Fruit fly (Drosophila melanogaster) whole organism, wandering third instar larva: Measurements from ENCODE around the gene Pxn.

Source experiments
- Abd-B ChIP-seq: fragments of >200 bp; optimal IDR thresholded peaks from 2 replicates; lab custom pipeline; 2017; ENCODE audit warnings: missing biosample characterization, missing genetic modification characterization
- CG32264 ChIP-seq: fragments of 200-800 bp; sonication (Bioruptor generic); optimal IDR thresholded peaks from 2 replicates; lab custom pipeline; 2016; ENCODE audit warnings: missing biosample characterization, missing genetic modification characterization
- CG9705 ChIP-seq: fragments of 200-800 bp; sonication (Bioruptor generic); optimal IDR thresholded peaks from 2 replicates; lab custom pipeline; 2018; ENCODE audit warnings: missing biosample characterization, mild to moderate bottlenecking, missing genetic modification characterization
- CrebA ChIP-seq: fragments of 200-800 bp; sonication (Bioruptor generic); optimal IDR thresholded peaks from 2 replicates; lab custom pipeline; 2016; ENCODE audit warnings: missing biosample characterization, mild to moderate bottlenecking, missing genetic modification characterization, borderline replicate concordance
- Dfd ChIP-seq: fragments of >200 bp; optimal IDR thresholded peaks from 2 replicates; lab custom pipeline; 2017; ENCODE audit warnings: missing biosample characterization, missing genetic modification characterization
- Dif ChIP-seq: fragments of 200-275, 200-300 bp; sonication (Bioruptor generic); optimal IDR thresholded peaks from 2 replicates; lab custom pipeline; 2018; ENCODE audit warnings: missing biosample characterization, missing genetic modification characterization; ENCODE audit not compliant: partially characterized antibody
- GATAd ChIP-seq: sonication (Bioruptor generic); optimal IDR thresholded peaks from 2 replicates; lab custom pipeline; 2016; ENCODE audit warnings: missing biosample characterization, missing genetic modification characterization
- HLH106 ChIP-seq: fragments of 200-800 bp; optimal IDR thresholded peaks from 3 replicates; lab custom pipeline; 2019; ENCODE audit warnings: missing biosample characterization, mild to moderate bottlenecking, missing genetic modification characterization, moderate library complexity
- Hnf4 ChIP-seq: fragments of 200-800 bp; sonication (Bioruptor generic); optimal IDR thresholded peaks from 2 replicates; lab custom pipeline; 2016; ENCODE audit warnings: missing biosample characterization, mild to moderate bottlenecking, missing genetic modification characterization
- Hr78 ChIP-seq: fragments of >200 bp; optimal IDR thresholded peaks from 2 replicates; lab custom pipeline; 2017; ENCODE audit warnings: missing biosample characterization, missing genetic modification characterization
- Hr83 ChIP-seq: fragments of 200-300 bp; sonication (Bioruptor generic); optimal IDR thresholded peaks from 2 replicates; lab custom pipeline; 2016; ENCODE audit warnings: missing biosample characterization, mild to moderate bottlenecking, missing genetic modification characterization, moderate library complexity; ENCODE audit not compliant: poor library complexity, severe bottlenecking
- Jra ChIP-seq: sonication (Bioruptor generic); optimal IDR thresholded peaks from 2 replicates; lab custom pipeline; 2016; ENCODE audit warnings: missing biosample characterization, missing genetic modification characterization
- Mio ChIP-seq: sonication (Bioruptor generic); optimal IDR thresholded peaks from 2 replicates; lab custom pipeline; 2016; ENCODE audit warnings: missing biosample characterization, missing genetic modification characterization
- Myc ChIP-seq: fragments of >200 bp; optimal IDR thresholded peaks from 2 replicates; lab custom pipeline; 2017
- N ChIP-seq: fragments of >200 bp; optimal IDR thresholded peaks from 2 replicates; lab custom pipeline; 2018; ENCODE audit warnings: missing biosample characterization, missing external identifiers, missing genetic modification characterization
- OdsH ChIP-seq: fragments of 200-800 bp; sonication (Bioruptor generic); optimal IDR thresholded peaks from 2 replicates; lab custom pipeline; 2016; ENCODE audit warnings: missing biosample characterization, mild to moderate bottlenecking, missing genetic modification characterization
- Rel ChIP-seq, 2 experiments: fragments of 200-800 bp; sonication (Bioruptor generic) in 1 of 2; optimal IDR thresholded peaks; 2 replicates in 1 of 2; 3 replicates in 1 of 2; lab custom pipeline; 2016 to 2019; ENCODE audit warnings: mild to moderate bottlenecking in 2 of 2, missing biosample characterization in 2 of 2, missing genetic modification characterization in 2 of 2, moderate library complexity in 1 of 2
- Sp1 ChIP-seq: fragments of 200-800 bp; sonication (Bioruptor generic); optimal IDR thresholded peaks from 3 replicates; lab custom pipeline; 2019; ENCODE audit warnings: missing biosample characterization, mild to moderate bottlenecking, missing genetic modification characterization, moderate library complexity
- Vsx2 ChIP-seq: fragments of 200-300, 225-300 bp; sonication (Bioruptor generic); optimal IDR thresholded peaks from 2 replicates; lab custom pipeline; 2018; ENCODE audit warnings: missing biosample characterization, missing genetic modification characterization; ENCODE audit not compliant: partially characterized antibody
- br ChIP-seq: fragments of 200-800 bp; sonication (Bioruptor generic); optimal IDR thresholded peaks from 2 replicates; lab custom pipeline; 2016; ENCODE audit warnings: missing biosample characterization, missing genetic modification characterization
- brk ChIP-seq: fragments of 200-800 bp; sonication (Bioruptor generic); optimal IDR thresholded peaks from 2 replicates; lab custom pipeline; 2016; ENCODE audit warnings: missing biosample characterization, mild to moderate bottlenecking, missing genetic modification characterization
- dl ChIP-seq, 2 experiments: fragments of 175-275, 200-275 bp in 1 of 2; fragments of 200-275 bp in 1 of 2; sonication (Bioruptor generic); optimal IDR thresholded peaks; lab custom pipeline; 2018; ENCODE audit warnings: mild to moderate bottlenecking in 2 of 2, missing biosample characterization in 2 of 2, missing genetic modification characterization in 2 of 2, moderate library complexity in 2 of 2; ENCODE audit not compliant: partially characterized antibody in 2 of 2, insufficient read depth in 1 of 2
- dmrt93B ChIP-seq: fragments of 200-800 bp; sonication (Bioruptor generic); optimal IDR thresholded peaks from 2 replicates; lab custom pipeline; 2018; ENCODE audit warnings: missing biosample characterization, mild to moderate bottlenecking, missing genetic modification characterization
- dsf ChIP-seq: sonication (Bioruptor generic); optimal IDR thresholded peaks from 2 replicates; lab custom pipeline; 2016; ENCODE audit warnings: missing biosample characterization, missing genetic modification characterization, borderline replicate concordance
- ey ChIP-seq: fragments of 200-800 bp; sonication (Bioruptor generic); optimal IDR thresholded peaks from 2 replicates; lab custom pipeline; 2016; ENCODE audit warnings: missing biosample characterization, missing genetic modification characterization
- foxo ChIP-seq, 2 experiments: fragments of 200-800 bp; sonication (Bioruptor generic); optimal IDR thresholded peaks; 2 replicates in 1 of 2; 3 replicates in 1 of 2; lab custom pipeline; 2016 to 2017; ENCODE audit warnings: missing biosample characterization in 2 of 2, missing genetic modification characterization in 2 of 2
- fru ChIP-seq: fragments of 200-800 bp; sonication (Bioruptor generic); optimal IDR thresholded peaks from 3 replicates; lab custom pipeline; 2016; ENCODE audit warnings: missing biosample characterization, mild to moderate bottlenecking, missing genetic modification characterization
- h ChIP-seq: fragments of 200-800 bp; sonication (Bioruptor generic); optimal IDR thresholded peaks from 3 replicates; lab custom pipeline; 2016; ENCODE audit warnings: missing biosample characterization, mild to moderate bottlenecking, missing genetic modification characterization
- jim ChIP-seq: fragments of 175-275, 200-325 bp; sonication (Bioruptor generic); optimal IDR thresholded peaks from 2 replicates; lab custom pipeline; 2016; ENCODE audit warnings: missing biosample characterization, mild to moderate bottlenecking, missing genetic modification characterization
- lola ChIP-seq: fragments of >200 bp; optimal IDR thresholded peaks from 2 replicates; lab custom pipeline; 2017; ENCODE audit warnings: missing biosample characterization, missing genetic modification characterization
- pan ChIP-seq: fragments of >200 bp; optimal IDR thresholded peaks from 2 replicates; lab custom pipeline; 2017
- psq ChIP-seq: fragments of 200-800 bp; sonication (Bioruptor generic); optimal IDR thresholded peaks from 3 replicates; lab custom pipeline; 2017; ENCODE audit warnings: missing biosample characterization, mild to moderate bottlenecking, missing genetic modification characterization, moderate library complexity
- rgr ChIP-seq: fragments of 200-800 bp; sonication (Bioruptor generic); optimal IDR thresholded peaks from 3 replicates; lab custom pipeline; 2016; ENCODE audit warnings: missing biosample characterization, mild to moderate bottlenecking, missing genetic modification characterization
- sage ChIP-seq: fragments of 200-800 bp; sonication (Bioruptor generic); optimal IDR thresholded peaks from 2 replicates; lab custom pipeline; 2016; ENCODE audit warnings: missing biosample characterization, mild to moderate bottlenecking, missing genetic modification characterization
- sv ChIP-seq: fragments of 200-800 bp; sonication (Bioruptor generic); optimal IDR thresholded peaks from 3 replicates; lab custom pipeline; 2016; ENCODE audit warnings: missing biosample characterization, missing genetic modification characterization
- tai ChIP-seq: sonication (Bioruptor generic); optimal IDR thresholded peaks from 2 replicates; lab custom pipeline; 2016; ENCODE audit warnings: missing biosample characterization, missing genetic modification characterization
- usp ChIP-seq: fragments of >200 bp; optimal IDR thresholded peaks from 2 replicates; lab custom pipeline; 2017; ENCODE audit warnings: missing biosample characterization, missing genetic modification characterization
- woc ChIP-seq: sonication (Bioruptor generic); optimal IDR thresholded peaks from 2 replicates; lab custom pipeline; 2016; ENCODE audit warnings: missing biosample characterization, mild to moderate bottlenecking, missing genetic modification characterization

Pxn gene

DNA sequence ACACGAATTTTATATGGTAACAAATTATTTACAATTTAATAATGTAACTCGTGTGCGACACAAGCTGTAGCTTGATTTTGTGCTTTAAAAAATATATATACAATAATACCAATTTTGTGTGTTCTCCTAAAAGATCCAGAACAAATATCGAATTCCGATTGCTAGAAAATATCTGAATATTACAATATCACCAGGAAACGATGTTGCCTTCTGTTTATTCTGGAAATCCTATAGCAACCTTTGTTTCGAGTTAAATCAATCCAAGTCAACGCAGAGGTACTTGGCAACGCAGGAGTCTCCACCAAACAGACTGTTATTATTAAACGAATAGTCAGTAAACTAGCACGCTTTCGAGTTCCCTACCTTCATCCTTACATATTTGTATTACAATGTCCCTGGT, 34.4 kb downstream of the Pxn start, which contains the start of gene CG16984:
TSS of gene CG16984 (plus strand) at position 301 of the 400 bp plus-strand sequence.
- no peak for TF ChIP-seq GATAd (GFP tag; lab: Kevin White, UChicago)
- no peak for TF ChIP-seq CG32264 (GFP tag; lab: Kevin White, UChicago)
- TF ChIP-seq usp (GFP tag; lab: Kevin White, UChicago) = no peak

DNA sequence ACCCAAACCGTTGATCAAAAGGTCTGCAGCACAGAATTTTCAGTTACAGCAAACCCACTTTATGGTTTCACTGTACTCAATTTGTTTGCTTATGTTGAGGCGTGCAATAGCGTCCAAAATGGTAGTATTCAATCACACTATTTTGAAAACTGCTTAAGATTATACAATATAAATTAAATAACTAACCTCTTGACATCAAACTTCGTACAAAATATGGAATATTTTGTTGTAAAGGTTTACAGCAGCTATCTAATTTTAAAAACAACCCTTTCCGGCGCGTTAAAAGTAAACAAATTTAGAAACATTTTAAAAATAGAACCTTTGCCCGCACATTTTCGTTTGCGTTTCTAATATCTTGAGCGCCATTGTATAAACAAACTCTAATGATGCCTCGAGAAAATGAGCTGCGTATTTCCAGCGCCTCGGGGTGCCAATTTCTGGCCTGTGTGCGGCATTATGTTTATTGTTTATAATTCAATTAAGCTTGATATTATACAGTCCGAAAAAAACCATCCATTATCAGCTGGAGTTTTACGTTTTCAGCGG, 39.0 kb downstream of the Pxn start:
- TF ChIP-seq Jra (GFP tag; lab: Kevin White, UChicago) = no peak
- TF ChIP-seq woc (GFP tag; lab: Kevin White, UChicago) = no peak
- peak; percentile 28 for TF ChIP-seq sv (GFP tag; lab: Kevin White, UChicago)
- no peak for TF ChIP-seq dsf (GFP tag; lab: Kevin White, UChicago)

DNA sequence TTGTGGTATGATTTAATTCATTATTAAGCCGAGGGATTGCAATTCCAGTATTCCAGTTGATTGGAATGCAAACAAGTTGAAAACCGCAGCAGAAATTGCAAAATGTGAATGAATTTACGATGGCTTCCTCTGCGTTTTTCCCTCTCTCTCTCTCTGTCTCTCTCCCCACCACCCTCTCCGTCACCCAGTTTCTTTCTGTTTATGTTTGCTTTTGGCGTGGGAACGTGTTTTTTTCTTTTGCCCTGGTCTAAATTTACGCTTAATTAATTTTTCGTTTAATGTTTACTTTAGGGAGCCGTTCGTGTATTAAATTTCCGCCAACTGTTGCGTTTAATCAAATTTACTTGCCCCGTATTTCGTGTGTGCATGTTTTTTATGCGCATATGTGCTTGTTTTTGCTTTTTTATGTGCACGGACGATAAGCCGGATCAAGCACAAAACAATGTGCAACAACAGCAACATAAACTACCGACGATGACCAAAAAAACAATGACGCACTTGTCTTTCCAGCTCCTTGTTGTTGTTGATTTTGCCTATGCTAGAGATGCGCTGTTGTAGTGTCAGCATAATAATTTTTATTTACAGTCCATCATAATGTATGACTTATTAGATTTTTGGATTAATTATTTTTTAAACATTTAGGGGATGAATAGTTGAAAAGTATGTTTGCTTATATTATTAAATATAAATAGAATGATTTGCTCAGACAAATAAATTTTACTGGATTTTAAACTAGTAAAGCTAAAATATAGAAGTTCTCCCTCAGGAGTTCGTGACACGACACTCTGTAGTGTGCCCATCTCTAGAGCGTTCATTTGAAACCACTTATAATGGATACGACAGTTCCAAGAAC, 39.7 kb downstream of the Pxn start:
- TF ChIP-seq fru (GFP tag; lab: Kevin White, UChicago) = peak; percentile 41
- no peak for TF ChIP-seq pan (lab: Kevin White, UChicago)
- TF ChIP-seq br (GFP tag; lab: Kevin White, UChicago) = peak; percentile 37
- TF ChIP-seq CG9705 (GFP tag; lab: Kevin White, UChicago) = no peak
- TF ChIP-seq dsf (GFP tag; lab: Kevin White, UChicago) = no peak
- TF ChIP-seq psq (GFP tag; lab: Kevin White, UChicago) = peak; percentile 14
- peak; percentile 26 for TF ChIP-seq rgr (GFP tag; lab: Kevin White, UChicago)
- TF ChIP-seq Mio (GFP tag; lab: Kevin White, UChicago) = no peak
- no peak for TF ChIP-seq N (GFP tag; lab: Kevin White, UChicago)
- TF ChIP-seq dmrt93B (GFP tag; lab: Kevin White, UChicago) = no peak
- no peak for TF ChIP-seq lola (GFP tag; lab: Kevin White, UChicago)
- TF ChIP-seq woc (GFP tag; lab: Kevin White, UChicago) = peak; percentile 21
- TF ChIP-seq sage = no peak
- TF ChIP-seq usp (GFP tag; lab: Kevin White, UChicago) = no peak
- TF ChIP-seq h (GFP tag; lab: Kevin White, UChicago) = peak; percentile 5
- TF ChIP-seq Myc (lab: Kevin White, UChicago) = no peak
- no peak for TF ChIP-seq dl (GFP tag; optimal IDR thresholded peaks at IDR 0.05; lab: Kevin White, UChicago; ENCODE audit: insufficient read depth in 1 of 2, partially characterized antibody in 2 of 2)
- TF ChIP-seq Hnf4 = no peak
- TF ChIP-seq Hr83 = peak; percentile 17
- TF ChIP-seq Rel (GFP tag; optimal IDR thresholded peaks at IDR 0.05; lab: Kevin White, UChicago) = no peak
- TF ChIP-seq Rel (tag; optimal IDR thresholded peaks at IDR 0.05; lab: Kevin White, UChicago) = no peak
- TF ChIP-seq Hr78 = no peak
- TF ChIP-seq HLH106 (tag; lab: Kevin White, UChicago) = peak; percentile 3
- TF ChIP-seq Dif (GFP tag; lab: Kevin White, UChicago) = no peak
- TF ChIP-seq foxo (GFP tag; optimal IDR thresholded peaks at IDR 0.05; lab: Kevin White, UChicago) = peak in 1 of 2 experiments; percentile 53
- TF ChIP-seq GATAd (GFP tag; lab: Kevin White, UChicago) = no peak
- TF ChIP-seq jim (GFP tag; lab: Kevin White, UChicago) = no peak
- TF ChIP-seq Abd-B = no peak
- peak; percentile 29 for TF ChIP-seq ey
- no peak for TF ChIP-seq CrebA
- TF ChIP-seq Vsx2 = peak; percentile 28
- peak; percentile 2 for TF ChIP-seq OdsH (GFP tag; lab: Kevin White, UChicago)
- no peak for TF ChIP-seq tai (GFP tag; lab: Kevin White, UChicago)
- TF ChIP-seq Jra (GFP tag; lab: Kevin White, UChicago) = no peak
- no peak for TF ChIP-seq brk (GFP tag; lab: Kevin White, UChicago)
- TF ChIP-seq Dfd (GFP tag; lab: Kevin White, UChicago) = no peak
- TF ChIP-seq CG32264 (GFP tag; lab: Kevin White, UChicago) = no peak
- TF ChIP-seq sv (GFP tag; lab: Kevin White, UChicago) = peak; percentile 68
- TF ChIP-seq Sp1 (GFP tag; lab: Kevin White, UChicago) = peak; percentile 1
- TF ChIP-seq, all 38 proteins: peak for 14
